Worm (Caenorhabditis elegans): Measurements from ENCODE around the gene R13H4.2.

The R13H4.2 gene

DNA sequence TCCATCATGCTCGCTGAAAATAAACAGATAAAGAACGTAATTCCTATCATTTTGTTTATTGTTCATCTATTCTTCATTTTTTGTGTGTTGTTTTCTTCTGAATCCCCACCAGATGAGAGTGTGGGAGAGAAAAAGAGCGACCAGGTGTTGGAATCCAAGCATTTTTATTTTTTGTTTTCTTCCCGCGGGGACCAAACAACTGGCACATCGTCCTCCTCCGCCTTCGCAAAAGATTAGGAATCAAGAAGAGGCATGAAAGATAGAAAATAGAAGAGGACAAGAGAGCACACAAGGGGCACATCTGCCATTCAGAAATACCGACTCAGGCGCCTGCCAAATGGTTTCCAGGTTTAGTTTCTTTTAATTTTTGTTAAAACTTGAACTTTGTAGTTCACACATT is at the start of gene R13H4.2:
Gene R13H4.2, plus strand, starts transcription at position 319 of the 400 bp plus-strand sequence.
- TF ChIP-seq ceh-16 (tag; optimal IDR thresholded peaks at IDR 0.05) (no peak), egl-5 (tag; optimal IDR thresholded peaks at IDR 0.05) (no peak), fkh-2 (tag; optimal IDR thresholded peaks at IDR 0.05) (no peak), ceh-9 (tag; optimal IDR thresholded peaks at IDR 0.05) (no peak), mml-1 (tag; optimal IDR thresholded peaks at IDR 0.05) (no peak), hmg-11 (tag; optimal IDR thresholded peaks at IDR 0.05) (no peak), nhr-43 (tag; optimal IDR thresholded peaks at IDR 0.05; ENCODE audit: poor library complexity, severe bottlenecking) (no peak)

DNA sequence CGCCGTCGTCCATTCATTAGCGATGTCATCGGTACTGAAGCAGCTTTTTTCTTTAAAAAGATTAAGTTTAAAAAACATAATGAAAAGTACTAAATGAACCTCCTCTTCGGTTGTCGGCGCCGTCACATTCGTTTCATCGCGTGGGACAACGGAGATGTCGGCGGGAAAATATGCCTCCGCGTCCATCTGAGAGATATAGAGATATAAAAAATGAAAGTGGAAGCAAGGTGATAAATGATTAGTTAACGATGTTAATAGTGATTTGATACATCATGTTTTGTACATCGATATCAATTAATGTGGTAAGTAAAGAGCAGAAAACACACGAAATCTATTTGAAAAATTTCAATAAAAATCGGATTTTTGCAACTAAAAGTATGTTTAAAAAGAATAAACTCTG is 48.9 kb upstream of the R13H4.2 start, which contains the start of gene F55A11.7:
Gene F55A11.7, minus strand, starts transcription at position 186 of the 400 bp plus-strand sequence.
- TF ChIP-seq nfya-1 (tag; optimal IDR thresholded peaks at IDR 0.05; ENCODE audit: insufficient read depth) = no peak
- no peak for TF ChIP-seq fkh-2 (tag; optimal IDR thresholded peaks at IDR 0.05)
- TF ChIP-seq eor-1 (tag; optimal IDR thresholded peaks at IDR 0.05) = no peak
- no peak for TF ChIP-seq ztf-4 (tag; optimal IDR thresholded peaks at IDR 0.05)
- TF ChIP-seq nhr-12 (tag; optimal IDR thresholded peaks at IDR 0.05) = no peak
- TF ChIP-seq nhr-43 (tag; optimal IDR thresholded peaks at IDR 0.05; ENCODE audit: poor library complexity, severe bottlenecking) = no peak
- no peak for TF ChIP-seq lin-39 (tag; optimal IDR thresholded peaks at IDR 0.05)
- TF ChIP-seq pha-4 (tag; optimal IDR thresholded peaks at IDR 0.05) = no peak
- no peak for TF ChIP-seq ztf-11 (tag; optimal IDR thresholded peaks at IDR 0.05)
- no peak for TF ChIP-seq elt-3 (tag; optimal IDR thresholded peaks at IDR 0.05)
- no peak for TF ChIP-seq sea-2 (GFP tag; optimal IDR thresholded peaks at IDR 0.05)

DNA sequence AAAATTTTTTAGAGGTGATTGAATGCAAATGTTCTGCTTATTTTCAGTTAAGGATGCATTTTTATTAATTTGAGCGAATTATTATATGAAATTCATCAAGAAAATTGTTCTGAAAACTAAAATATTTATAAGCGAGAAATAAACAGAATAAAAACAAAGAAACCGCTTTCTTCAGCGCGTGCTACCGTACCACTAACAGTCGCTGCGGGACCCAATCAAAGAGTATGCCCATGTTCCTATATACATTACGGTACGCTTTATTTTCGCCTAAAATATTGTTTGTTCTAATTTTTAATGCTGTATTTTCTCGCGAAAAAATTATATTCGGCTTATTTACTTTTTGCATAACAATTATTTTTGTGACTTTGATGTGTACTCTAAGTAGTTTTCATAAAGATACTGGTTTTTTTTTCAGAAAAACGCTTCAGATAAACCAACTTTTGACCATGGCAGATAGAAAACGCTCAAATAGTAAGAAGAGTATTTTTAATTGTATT is 48.4 kb upstream of the R13H4.2 start, which contains the start of gene F55A11.8:
Gene F55A11.8, plus strand, starts transcription at position 447 of the 497 bp plus-strand sequence.
- TF ChIP-seq ama-1 (optimal IDR thresholded peaks at IDR 0.05) = no peak
- no peak for TF ChIP-seq fkh-10 (GFP tag; optimal IDR thresholded peaks at IDR 0.05)
- no peak for TF ChIP-seq ztf-4 (tag; optimal IDR thresholded peaks at IDR 0.05)
- TF ChIP-seq lin-15B (tag; optimal IDR thresholded peaks at IDR 0.05) = no peak
- no peak for TF ChIP-seq ceh-9 (tag; optimal IDR thresholded peaks at IDR 0.05)
- TF ChIP-seq unc-39 (tag; optimal IDR thresholded peaks at IDR 0.05) = no peak
- no peak for TF ChIP-seq ceh-82 (tag; optimal IDR thresholded peaks at IDR 0.05)
- TF ChIP-seq snpc-4 (tag; optimal IDR thresholded peaks at IDR 0.05) = no peak
- no peak for TF ChIP-seq nhr-11 (tag; optimal IDR thresholded peaks at IDR 0.05)
- no peak for TF ChIP-seq ceh-16 (tag; optimal IDR thresholded peaks at IDR 0.05)
- TF ChIP-seq sea-2 (GFP tag; optimal IDR thresholded peaks at IDR 0.05) = no peak
- no peak for TF ChIP-seq aly-2 (tag; optimal IDR thresholded peaks at IDR 0.05)
- no peak for TF ChIP-seq ztf-11 (tag; optimal IDR thresholded peaks at IDR 0.05)
- TF ChIP-seq mdl-1 (tag; optimal IDR thresholded peaks at IDR 0.05) = no peak
- TF ChIP-seq nhr-76 (tag; optimal IDR thresholded peaks at IDR 0.05) = no peak
- TF ChIP-seq zag-1 (tag; optimal IDR thresholded peaks at IDR 0.05) = no peak
- TF ChIP-seq nfya-1 (tag; optimal IDR thresholded peaks at IDR 0.05; ENCODE audit: insufficient read depth) = no peak
- TF ChIP-seq unc-62 (GFP tag; optimal IDR thresholded peaks at IDR 0.05) = no peak
- TF ChIP-seq nhr-43 (tag; optimal IDR thresholded peaks at IDR 0.05; ENCODE audit: poor library complexity, severe bottlenecking) = no peak
- TF ChIP-seq ZK546.5 (tag; optimal IDR thresholded peaks at IDR 0.05) = no peak

DNA sequence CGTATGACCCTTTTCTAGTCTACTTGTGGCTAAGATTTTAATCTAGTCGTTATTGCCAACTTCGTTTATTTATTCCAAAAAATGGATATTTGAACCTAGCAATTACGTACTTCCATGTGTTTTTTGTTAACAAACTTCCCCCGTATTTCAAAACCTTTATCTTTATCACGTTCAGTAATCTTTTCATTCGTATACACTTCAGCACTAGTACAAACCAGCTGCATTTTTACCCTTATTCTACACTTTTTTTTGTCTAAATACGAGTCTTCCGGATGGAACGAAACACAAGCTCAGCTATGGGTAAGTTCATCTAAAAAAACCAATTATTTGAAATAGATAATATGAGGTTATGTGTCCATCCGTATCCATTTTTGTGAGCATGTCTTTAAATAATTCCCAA is 46.7 kb upstream of the R13H4.2 start, which contains the start of gene D2023.1:
Gene D2023.1, plus strand, starts transcription at position 77 of the 400 bp plus-strand sequence.
- TF ChIP-seq ceh-9 (tag; optimal IDR thresholded peaks at IDR 0.05) = no peak
- TF ChIP-seq ztf-4 (tag; optimal IDR thresholded peaks at IDR 0.05) = no peak

DNA sequence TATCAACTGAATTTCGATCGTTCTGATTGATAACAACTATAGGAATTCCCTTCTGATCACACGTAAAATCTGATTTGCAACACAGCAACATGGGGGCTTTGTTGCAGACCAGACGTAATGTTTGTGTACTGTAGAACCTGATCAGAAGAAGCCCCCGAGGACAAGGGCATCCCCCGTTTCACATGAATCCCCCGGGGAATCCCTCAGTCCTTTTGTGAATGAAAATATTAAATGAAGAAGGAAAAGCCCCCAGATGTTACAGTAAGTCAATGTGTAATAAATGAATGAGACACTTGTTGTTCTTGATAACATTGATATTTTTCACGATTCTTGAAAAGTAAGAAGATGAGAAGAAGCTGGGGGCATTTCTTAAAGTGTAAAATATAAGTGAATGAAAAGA is 42.0 kb upstream of the R13H4.2 start:
- TF ChIP-seq unc-39 (tag; optimal IDR thresholded peaks at IDR 0.05) (no peak), sea-2 (GFP tag; optimal IDR thresholded peaks at IDR 0.05) (no peak), mml-1 (tag; optimal IDR thresholded peaks at IDR 0.05) (no peak), aly-2 (tag; optimal IDR thresholded peaks at IDR 0.05) (no peak), elt-2 (tag; optimal IDR thresholded peaks at IDR 0.05) (no peak), ama-1 (optimal IDR thresholded peaks at IDR 0.05) (no peak), nhr-43 (tag; optimal IDR thresholded peaks at IDR 0.05; ENCODE audit: poor library complexity, severe bottlenecking) (peak; percentile 52), eor-1 (tag; optimal IDR thresholded peaks at IDR 0.05) (no peak), elt-1 (tag; optimal IDR thresholded peaks at IDR 0.05) (no peak), nhr-28 (tag; optimal IDR thresholded peaks at IDR 0.05) (no peak), nhr-25 (tag; optimal IDR thresholded peaks at IDR 0.05) (peak; percentile 64), nhr-237 (tag; optimal IDR thresholded peaks at IDR 0.05) (no peak)
